Fruit fly (Drosophila melanogaster): ENCODE measurements around the gene Nin.
A peak's percentile ranks its signal among the peaks of the same experiment; 100 is the strongest.

Nin gene

DNA sequence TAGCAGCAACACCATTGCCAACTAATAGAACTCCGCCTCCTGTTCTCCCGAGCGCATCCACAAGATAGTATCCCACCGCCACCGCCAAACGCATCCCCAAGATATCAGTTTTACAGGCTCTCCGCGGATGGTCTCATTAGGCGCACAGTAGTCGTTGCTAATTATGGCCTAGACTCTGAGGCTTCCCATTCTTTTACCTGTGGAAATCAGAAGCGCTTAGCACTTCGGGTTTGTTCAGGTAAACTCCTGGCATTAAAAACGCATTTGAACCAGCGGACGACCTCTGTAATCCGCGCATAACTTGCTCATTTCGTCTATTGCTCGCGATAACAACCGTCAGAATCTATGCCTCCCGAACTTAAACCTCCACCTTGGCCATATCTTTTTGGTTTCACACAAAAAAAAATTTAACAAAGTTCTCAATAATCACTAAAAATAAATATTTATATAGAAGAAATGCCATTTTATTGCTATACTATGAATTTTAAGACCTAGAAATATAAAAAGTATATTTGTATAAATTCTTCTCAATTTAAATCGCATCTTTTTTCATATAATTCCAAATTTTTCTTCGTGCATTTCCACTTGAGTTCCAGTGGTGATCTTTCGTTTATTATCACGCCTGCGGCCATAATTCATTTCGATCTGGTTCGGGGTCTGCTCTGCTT lies 40.3 kb downstream of the Nin start (continued):
- TF ChIP-seq Blimp-1 (GFP tag; optimal IDR thresholded peaks at IDR 0.05) (no peak), Sox15 (GFP tag; optimal IDR thresholded peaks at IDR 0.05) (no peak), cyc (GFP tag; optimal IDR thresholded peaks at IDR 0.05) (peak; percentile 9), Lpt (GFP tag; optimal IDR thresholded peaks at IDR 0.05) (no peak), CG6276 (GFP tag; optimal IDR thresholded peaks at IDR 0.05) (no peak), Gug (GFP tag; IDR thresholded peaks at IDR 0.05) (no peak), pdm3 (GFP tag; optimal IDR thresholded peaks at IDR 0.05) (peak; percentile 5), CG8319 (GFP tag; optimal IDR thresholded peaks at IDR 0.05) (no peak), CG3032 (tag; optimal IDR thresholded peaks at IDR 0.05) (peak; percentile 42), Sox102F (GFP tag; optimal IDR thresholded peaks at IDR 0.05) (no peak), Eip93F (GFP tag; optimal IDR thresholded peaks at IDR 0.05) (no peak), CG10631 (GFP tag; optimal IDR thresholded peaks at IDR 0.05) (peak; percentile 38), vri (GFP tag; optimal IDR thresholded peaks at IDR 0.05) (no peak), fd59A (GFP tag; optimal IDR thresholded peaks at IDR 0.05) (peak; percentile 31), dsx (GFP tag; optimal IDR thresholded peaks at IDR 0.05; ENCODE audit: poor library complexity, severe bottlenecking) (peak; percentile 42)

DNA sequence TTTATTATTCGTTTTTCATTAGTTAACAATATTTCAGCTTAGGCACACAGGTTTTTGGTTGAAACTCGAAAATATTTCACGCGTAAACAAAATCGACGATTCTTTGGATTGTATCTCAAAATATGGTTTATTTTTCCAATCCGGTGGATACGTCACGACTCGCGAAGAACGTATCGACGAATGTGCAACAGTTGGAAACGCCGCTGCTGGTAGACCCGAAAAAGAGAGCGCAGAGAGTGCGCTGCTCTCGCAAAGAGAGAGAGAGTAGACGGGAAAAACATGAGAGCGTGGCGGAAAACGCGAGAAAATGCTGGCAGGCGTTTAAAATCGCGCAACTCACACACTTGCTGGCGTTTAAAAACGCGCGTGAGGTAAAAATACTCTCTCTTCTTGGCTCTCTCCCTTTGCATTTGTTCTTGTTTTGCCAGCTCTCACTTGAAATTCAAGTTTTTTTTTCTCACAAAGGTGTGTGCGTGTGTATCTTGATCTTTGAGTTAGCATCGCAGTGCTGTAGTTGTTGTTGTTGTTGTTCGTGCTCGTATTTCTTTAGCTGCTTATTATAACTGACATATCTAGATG lies 41.1 kb downstream of the Nin start:
- TF ChIP-seq CG6163 (GFP tag; IDR thresholded peaks at IDR 0.05), result peak; percentile 30; the same call in 1 of the 3 replicates
- TF ChIP-seq CG6854 (GFP tag; optimal IDR thresholded peaks at IDR 0.05), result peak; percentile 74
- no peak for TF ChIP-seq CG32006 (GFP tag; optimal IDR thresholded peaks at IDR 0.05)
- TF ChIP-seq fd85E (GFP tag; optimal IDR thresholded peaks at IDR 0.05), result peak; percentile 36
- no peak for TF ChIP-seq CG10631 (GFP tag; optimal IDR thresholded peaks at IDR 0.05)
- peak; percentile 34 for TF ChIP-seq CG3919 (GFP tag; optimal IDR thresholded peaks at IDR 0.05)
- no peak for TF ChIP-seq dac (GFP tag; optimal IDR thresholded peaks at IDR 0.05)
- no peak for TF ChIP-seq fd59A (GFP tag; optimal IDR thresholded peaks at IDR 0.05)
- TF ChIP-seq Sox14 (GFP tag; optimal IDR thresholded peaks at IDR 0.05), result no peak
- no peak for TF ChIP-seq CG34406 (GFP tag; optimal IDR thresholded peaks at IDR 0.05)
- peak; percentile 65; the same call in 1 of the 2 replicates for TF ChIP-seq CG15336 (GFP tag; IDR thresholded peaks at IDR 0.05)
- TF ChIP-seq CG10669 (GFP tag; optimal IDR thresholded peaks at IDR 0.05), result peak; percentile 6
- TF ChIP-seq CG4318 (GFP tag; optimal IDR thresholded peaks at IDR 0.05), result no peak
- peak; percentile 6 for TF ChIP-seq net (GFP tag; optimal IDR thresholded peaks at IDR 0.05)
- no peak for TF ChIP-seq CG11762 (GFP tag; optimal IDR thresholded peaks at IDR 0.05; ENCODE audit: insufficient read depth)
- no peak for TF ChIP-seq cyc (GFP tag; optimal IDR thresholded peaks at IDR 0.05)
- no peak for TF ChIP-seq Hr4 (GFP tag; optimal IDR thresholded peaks at IDR 0.05)
- peak; percentile 72; the same call in 2 of the 3 replicates for TF ChIP-seq eg (GFP tag; IDR thresholded peaks at IDR 0.05)
- TF ChIP-seq Met (GFP tag; optimal IDR thresholded peaks at IDR 0.05), result peak; percentile 30
- TF ChIP-seq svp (GFP tag), result peak; percentile 52
- TF ChIP-seq CG31627 (GFP tag; optimal IDR thresholded peaks at IDR 0.05), result no peak
- TF ChIP-seq CG11294 (GFP tag; IDR thresholded peaks at IDR 0.05), result no peak
- peak; percentile 39 for TF ChIP-seq topi (GFP tag; optimal IDR thresholded peaks at IDR 0.05)
- peak; percentile 29 for TF ChIP-seq dsx (GFP tag; optimal IDR thresholded peaks at IDR 0.05; ENCODE audit: poor library complexity, severe bottlenecking)
- TF ChIP-seq CG6792 (GFP tag; optimal IDR thresholded peaks at IDR 0.05), result peak; percentile 1
- TF ChIP-seq CG8632 (GFP tag; optimal IDR thresholded peaks at IDR 0.05), result peak; percentile 14
- TF ChIP-seq Lpt (GFP tag; optimal IDR thresholded peaks at IDR 0.05), result no peak
- TF ChIP-seq CG6808 (GFP tag; optimal IDR thresholded peaks at IDR 0.05), result peak; percentile 39
- peak; percentile 50 for TF ChIP-seq CG16779 (tag; optimal IDR thresholded peaks at IDR 0.05)
- TF ChIP-seq Eip93F (GFP tag; optimal IDR thresholded peaks at IDR 0.05), result no peak
- TF ChIP-seq Ets21C (GFP tag; optimal IDR thresholded peaks at IDR 0.05), result no peak
- peak; percentile 53 for TF ChIP-seq Eip78C (GFP tag)
- no peak for TF ChIP-seq CG1621 (tag; optimal IDR thresholded peaks at IDR 0.05)
- peak; percentile 54; the same call in 2 of the 3 replicates for TF ChIP-seq CG8119 (GFP tag; IDR thresholded peaks at IDR 0.05)
- peak in 1 of 2 experiments; percentile 29 for TF ChIP-seq salr (GFP tag; optimal IDR thresholded peaks at IDR 0.05)
- TF ChIP-seq CG3032 (tag; optimal IDR thresholded peaks at IDR 0.05), result no peak
- no peak for TF ChIP-seq OdsH (GFP tag; optimal IDR thresholded peaks at IDR 0.05)
- no peak for TF ChIP-seq Sox15 (GFP tag; optimal IDR thresholded peaks at IDR 0.05)
- TF ChIP-seq CG8319 (GFP tag; optimal IDR thresholded peaks at IDR 0.05), result peak; percentile 12
- TF ChIP-seq pdm3 (GFP tag; optimal IDR thresholded peaks at IDR 0.05), result no peak
- TF ChIP-seq lz (GFP tag; optimal IDR thresholded peaks at IDR 0.05), result no peak
- peak; percentile 77 for TF ChIP-seq Sox102F (GFP tag; optimal IDR thresholded peaks at IDR 0.05)
- TF ChIP-seq Gug (GFP tag; IDR thresholded peaks at IDR 0.05), result no peak
- TF ChIP-seq vri (GFP tag; optimal IDR thresholded peaks at IDR 0.05), result peak; percentile 72

All from whole organism, prepupa.